Fruit fly (Drosophila melanogaster) whole organism, embryonic: ENCODE measurements around the gene CG45079.

Experiments used
- Adf1 ChIP-seq: fragments of 200-800 bp; sonication (Bioruptor generic); IDR thresholded peaks from 2 replicates; pipeline ENCODE4 v1.3.6; 2022; ENCODE audit warnings: missing biosample characterization, missing genetic modification characterization
- Atf-2 ChIP-seq: fragments of 200-800 bp; sonication (Bioruptor generic); optimal IDR thresholded peaks from 2 replicates; lab custom pipeline; 2016; ENCODE audit warnings: missing biosample characterization, missing genetic modification characterization
- BEAF-32 ChIP-seq: fragments of 200-800 bp; sonication (Bioruptor generic); optimal IDR thresholded peaks from 3 replicates; lab custom pipeline; 2017; ENCODE audit warnings: missing biosample characterization, missing genetic modification characterization, mild to moderate bottlenecking, moderate library complexity, missing genetic modification reagents
- C15 ChIP-seq: fragments of 200-800 bp; sonication (Bioruptor generic); IDR thresholded peaks from 3 replicates; pipeline ENCODE4 v1.3.6; 2022; ENCODE audit warnings: missing biosample characterization, missing genetic modification characterization
- CG10979 ChIP-seq: fragments of 200-800 bp; sonication (Bioruptor generic); optimal IDR thresholded peaks from 2 replicates; lab custom pipeline; 2018; ENCODE audit warnings: missing biosample characterization, mild to moderate bottlenecking, missing genetic modification characterization, moderate library complexity
- CG11504 ChIP-seq: fragments of 200-800 bp; sonication (Bioruptor generic); optimal IDR thresholded peaks from 3 replicates; lab custom pipeline; 2019; ENCODE audit warnings: missing biosample characterization, mild to moderate bottlenecking, missing genetic modification characterization, moderate library complexity
- CG11723 ChIP-seq: fragments of 200-800 bp; sonication (Bioruptor generic); optimal IDR thresholded peaks from 2 replicates; lab custom pipeline; 2017; ENCODE audit warnings: missing biosample characterization, mild to moderate bottlenecking, missing genetic modification characterization
- CG12155 ChIP-seq: fragments of 200-800 bp; sonication (Bioruptor generic); optimal IDR thresholded peaks from 3 replicates; lab custom pipeline; 2016; ENCODE audit warnings: missing biosample characterization, missing genetic modification characterization
- CG13775 ChIP-seq: fragments of 200-800 bp; sonication (Bioruptor generic); optimal IDR thresholded peaks from 3 replicates; lab custom pipeline; 2017; ENCODE audit warnings: missing biosample characterization, mild to moderate bottlenecking, missing genetic modification characterization
- CG13894 ChIP-seq: fragments of 200-800 bp; sonication (Bioruptor generic); optimal IDR thresholded peaks from 3 replicates; lab custom pipeline; 2018; ENCODE audit warnings: missing biosample characterization, mild to moderate bottlenecking, missing genetic modification characterization, moderate library complexity
- CG15514 ChIP-seq: fragments of 200-800 bp; sonication (Bioruptor generic); optimal IDR thresholded peaks from 3 replicates; lab custom pipeline; 2017; ENCODE audit warnings: missing biosample characterization, missing genetic modification characterization, mild to moderate bottlenecking, moderate library complexity, missing genetic modification reagents
- CG1647 ChIP-seq: fragments of 200-800 bp; sonication (Bioruptor generic); optimal IDR thresholded peaks from 3 replicates; lab custom pipeline; 2016; ENCODE audit warnings: missing biosample characterization, missing genetic modification characterization
- CG17912 ChIP-seq: fragments of 200-800 bp; sonication (Bioruptor generic); optimal IDR thresholded peaks from 2 replicates; lab custom pipeline; 2018; ENCODE audit warnings: missing biosample characterization, mild to moderate bottlenecking, missing genetic modification characterization
- CG18262 ChIP-seq: fragments of 200-800 bp; optimal IDR thresholded peaks from 3 replicates; lab custom pipeline; 2019; ENCODE audit warnings: missing biosample characterization, mild to moderate bottlenecking, missing genetic modification characterization, moderate library complexity
- CG2199 ChIP-seq: fragments of 200-800 bp; sonication (Bioruptor generic); IDR thresholded peaks from 3 replicates; pipeline ENCODE4 v1.3.6; 2022; ENCODE audit warnings: missing biosample characterization, missing genetic modification characterization
- CG2678 ChIP-seq: fragments of 200-800 bp; sonication (Bioruptor generic); optimal IDR thresholded peaks from 3 replicates; lab custom pipeline; 2019; ENCODE audit warnings: missing biosample characterization, mild to moderate bottlenecking, missing genetic modification characterization, moderate library complexity
- CG32767 ChIP-seq: fragments of 200-800 bp; sonication (Bioruptor generic); IDR thresholded peaks from 2 replicates; pipeline ENCODE4 v1.3.6; 2022; ENCODE audit warnings: missing biosample characterization, missing genetic modification characterization
- CG4360 ChIP-seq: fragments of 200-800 bp; sonication (Bioruptor generic); IDR thresholded peaks from 2 replicates; pipeline ENCODE4 v1.3.6; 2022; ENCODE audit warnings: missing biosample characterization, missing genetic modification characterization
- CG4730 ChIP-seq: fragments of 200-800 bp; sonication (Bioruptor generic); IDR thresholded peaks from 2 replicates; pipeline ENCODE4 v1.3.6; 2022; ENCODE audit warnings: missing biosample characterization, missing genetic modification characterization
- CG6854 ChIP-seq: fragments of 200-800 bp; sonication (Bioruptor generic); optimal IDR thresholded peaks from 3 replicates; lab custom pipeline; 2017; ENCODE audit warnings: missing biosample characterization, mild to moderate bottlenecking, missing genetic modification characterization
- CG9609 ChIP-seq: fragments of 200-800 bp; sonication (Bioruptor generic); optimal IDR thresholded peaks from 3 replicates; lab custom pipeline; 2016; ENCODE audit warnings: missing biosample characterization, missing genetic modification characterization
- H2.0 ChIP-seq: fragments of 200-800 bp; sonication (Bioruptor generic); IDR thresholded peaks from 2 replicates; pipeline ENCODE4 v1.3.6; 2022; ENCODE audit warnings: missing biosample characterization, missing genetic modification characterization
- MESR4 ChIP-seq: fragments of 200-800 bp; sonication (Bioruptor generic); optimal IDR thresholded peaks from 2 replicates; lab custom pipeline; 2018; ENCODE audit warnings: missing biosample characterization, mild to moderate bottlenecking, missing genetic modification characterization, moderate library complexity
- NC2β ChIP-seq: fragments of 200-800 bp; sonication (Bioruptor generic); optimal IDR thresholded peaks from 2 replicates; lab custom pipeline; 2016; ENCODE audit warnings: missing biosample characterization, missing genetic modification characterization
- Oli ChIP-seq: fragments of 200-800 bp; sonication (Bioruptor generic); optimal IDR thresholded peaks from 2 replicates; lab custom pipeline; 2018; ENCODE audit warnings: missing biosample characterization, mild to moderate bottlenecking, missing genetic modification characterization, moderate library complexity
- Scr ChIP-seq: fragments of 200-800 bp; sonication (Bioruptor generic); IDR thresholded peaks from 2 replicates; pipeline ENCODE4 v1.3.6; 2022; ENCODE audit warnings: missing biosample characterization, missing genetic modification characterization; ENCODE audit not compliant: partially characterized antibody
- Side ChIP-seq: fragments of 200-800 bp; sonication (Bioruptor generic); optimal IDR thresholded peaks from 2 replicates; lab custom pipeline; 2016; ENCODE audit warnings: missing biosample characterization, missing genetic modification characterization
- ab ChIP-seq: fragments of 200-800 bp; sonication (Bioruptor generic); optimal IDR thresholded peaks from 2 replicates; lab custom pipeline; 2016; ENCODE audit warnings: missing biosample characterization, missing genetic modification characterization
- ara ChIP-seq: fragments of 200-800 bp; sonication (Bioruptor generic); IDR thresholded peaks from 2 replicates; pipeline ENCODE4 v1.3.6; 2022; ENCODE audit warnings: missing biosample characterization, missing genetic modification characterization
- ase ChIP-seq: fragments of 200-800 bp; sonication (Bioruptor generic); IDR thresholded peaks from 3 replicates; pipeline ENCODE4 v1.3.6; 2022; ENCODE audit warnings: missing biosample characterization, missing genetic modification characterization
- bcd ChIP-seq: fragments of 200-800 bp; sonication (Bioruptor generic); optimal IDR thresholded peaks from 2 replicates; lab custom pipeline; 2017; ENCODE audit warnings: missing biosample characterization, mild to moderate bottlenecking, missing genetic modification characterization
- cato ChIP-seq: fragments of 200-800 bp; sonication (Bioruptor generic); optimal IDR thresholded peaks from 2 replicates; lab custom pipeline; 2016; ENCODE audit warnings: missing biosample characterization, missing genetic modification characterization, borderline replicate concordance
- chm ChIP-seq: fragments of 200-800 bp; sonication (Bioruptor generic); IDR thresholded peaks from 2 replicates; pipeline ENCODE4 v1.3.6; 2022; ENCODE audit warnings: missing biosample characterization, missing genetic modification characterization
- crol ChIP-seq: fragments of 200-800 bp; sonication (Bioruptor generic); IDR thresholded peaks from 2 replicates; pipeline ENCODE4 v1.3.6; 2022; ENCODE audit warnings: missing biosample characterization, missing genetic modification characterization
- cwo ChIP-seq: fragments of 200-800 bp; sonication (Bioruptor generic); optimal IDR thresholded peaks from 3 replicates; lab custom pipeline; 2017; ENCODE audit warnings: missing biosample characterization, missing genetic modification characterization, mild to moderate bottlenecking, moderate library complexity, missing genetic modification reagents
- dati ChIP-seq: fragments of 200-800 bp; sonication (Bioruptor generic); IDR thresholded peaks from 2 replicates; pipeline ENCODE4 v1.3.6; 2022; ENCODE audit warnings: missing biosample characterization, missing genetic modification characterization
- dmrt11E ChIP-seq: fragments of 200-800 bp; sonication (Bioruptor generic); optimal IDR thresholded peaks from 3 replicates; lab custom pipeline; 2018; ENCODE audit warnings: missing biosample characterization, mild to moderate bottlenecking, missing genetic modification characterization, moderate library complexity
- ems ChIP-seq: fragments of 200-800 bp; sonication (Bioruptor generic); optimal IDR thresholded peaks from 3 replicates; lab custom pipeline; 2016; ENCODE audit warnings: missing biosample characterization, missing genetic modification characterization
- ewg ChIP-seq: fragments of 200-800 bp; sonication (Bioruptor generic); optimal IDR thresholded peaks from 3 replicates; lab custom pipeline; 2017; ENCODE audit warnings: mild to moderate bottlenecking, missing biosample characterization, missing genetic modification reagents, missing genetic modification characterization
- eyg ChIP-seq: fragments of 200-800 bp; sonication (Bioruptor generic); optimal IDR thresholded peaks from 3 replicates; lab custom pipeline; 2016; ENCODE audit warnings: missing biosample characterization, missing genetic modification characterization
- fru ChIP-seq: fragments of >200 bp; optimal IDR thresholded peaks from 2 replicates; lab custom pipeline; 2017
- her ChIP-seq: fragments of 200-800 bp; sonication (Bioruptor generic); optimal IDR thresholded peaks from 2 replicates; lab custom pipeline; 2016; ENCODE audit warnings: missing biosample characterization, missing genetic modification characterization
- hth ChIP-seq: fragments of >200 bp; optimal IDR thresholded peaks from 2 replicates; lab custom pipeline; 2017; ENCODE audit warnings: inconsistent platforms
- lov ChIP-seq, 2 experiments: fragments of 200-800 bp in 1 of 2; fragments of >200 bp in 1 of 2; sonication (Bioruptor generic) in 1 of 2; IDR thresholded peaks in 1 of 2; optimal IDR thresholded peaks in 1 of 2; 2 replicates in 1 of 2; 3 replicates in 1 of 2; pipeline versions ENCODE4 v1.3.6 to Lab custom; 2017 to 2022; ENCODE audit warnings: missing biosample characterization in 1 of 2, missing genetic modification characterization in 1 of 2
- maf-S ChIP-seq: fragments of 200-800 bp; sonication (Bioruptor generic); optimal IDR thresholded peaks from 2 replicates; lab custom pipeline; 2016; ENCODE audit warnings: missing biosample characterization, missing genetic modification characterization
- nerfin-1 ChIP-seq: fragments of 200-800 bp; sonication (Bioruptor generic); optimal IDR thresholded peaks from 3 replicates; lab custom pipeline; 2019; ENCODE audit warnings: missing biosample characterization, mild to moderate bottlenecking, missing genetic modification characterization, moderate library complexity
- stwl ChIP-seq: fragments of 200-800 bp; sonication (Bioruptor generic); optimal IDR thresholded peaks from 3 replicates; lab custom pipeline; 2018; ENCODE audit warnings: missing biosample characterization, mild to moderate bottlenecking, missing genetic modification characterization, moderate library complexity
- tup ChIP-seq: fragments of 200-800 bp; sonication (Bioruptor generic); optimal IDR thresholded peaks from 2 replicates; lab custom pipeline; 2016; ENCODE audit warnings: missing biosample characterization, mild to moderate bottlenecking, missing genetic modification characterization, moderate library complexity
- vfl ChIP-seq: fragments of 200-800 bp; sonication (Bioruptor generic); optimal IDR thresholded peaks from 2 replicates; lab custom pipeline; 2016; ENCODE audit warnings: missing biosample characterization, missing genetic modification characterization

Gene CG45079

dm6 chr3R:17151376-17152026 lies 27.2 kb downstream of the CG45079 start, which contains the start of gene CG5292:
TSS of gene CG5292 (plus strand) at chr3R:17151861.
- TF ChIP-seq fru (lab: Kevin White, UChicago): no peak
- no peak for TF ChIP-seq hth (lab: Kevin White, UChicago)
- TF ChIP-seq ara (GFP tag; lab: Robert Waterston, UW): peak; percentile 47; the same call in 1 of the 2 replicates
- peak; percentile 37 for TF ChIP-seq dmrt11E (tag; lab: Kevin White, UChicago)
- peak; percentile 50 for TF ChIP-seq BEAF-32 (GFP tag; lab: Kevin White, UChicago)
- peak; percentile 33 for TF ChIP-seq Oli (tag; lab: Kevin White, UChicago)
- no peak for TF ChIP-seq nerfin-1 (tag; lab: Kevin White, UChicago)
- peak; percentile 16 for TF ChIP-seq ewg (GFP tag; lab: Kevin White, UChicago)
- no peak for TF ChIP-seq CG2678 (tag; lab: Kevin White, UChicago)
- peak; percentile 54 for TF ChIP-seq ems (GFP tag; lab: Kevin White, UChicago)
- TF ChIP-seq H2.0 (GFP tag; lab: Robert Waterston, UW): peak; percentile 26; the same call in 1 of the 2 replicates
- TF ChIP-seq Adf1 (GFP tag; lab: Robert Waterston, UW): peak; percentile 35; the same call in 1 of the 2 replicates
- no peak for TF ChIP-seq CG18262
- TF ChIP-seq MESR4 (GFP tag; lab: Kevin White, UChicago): peak; percentile 66
- peak; percentile 80 for TF ChIP-seq stwl
- TF ChIP-seq CG6854 (GFP tag; lab: Kevin White, UChicago): no peak
- TF ChIP-seq vfl (GFP tag; lab: Kevin White, UChicago): peak; percentile 16
- TF ChIP-seq CG13775 (GFP tag; lab: Kevin White, UChicago): peak; percentile 37
- peak; percentile 20 for TF ChIP-seq CG1647 (GFP tag; lab: Kevin White, UChicago)
- no peak for TF ChIP-seq crol (GFP tag; lab: Robert Waterston, UW)
- peak; percentile 3 for TF ChIP-seq CG17912 (GFP tag; lab: Kevin White, UChicago)
- no peak for TF ChIP-seq ase
- no peak for TF ChIP-seq CG9609 (GFP tag; lab: Kevin White, UChicago)
- no peak for TF ChIP-seq her (GFP tag; lab: Kevin White, UChicago)
- no peak for TF ChIP-seq Atf-2 (GFP tag; lab: Kevin White, UChicago)
- no peak for TF ChIP-seq CG2199
- TF ChIP-seq CG10979 (tag; lab: Kevin White, UChicago): no peak
- TF ChIP-seq CG11723: no peak
- 0 out of 3 replicates have a peak, but pooled peaks have one; percentile 21 for TF ChIP-seq C15
- TF ChIP-seq Side (GFP tag; lab: Kevin White, UChicago): peak; percentile 50
- no peak for TF ChIP-seq cato (GFP tag; lab: Kevin White, UChicago)
- TF ChIP-seq CG13894 (tag; lab: Kevin White, UChicago): no peak
- TF ChIP-seq chm (GFP tag; lab: Robert Waterston, UW): 0 out of 2 replicates have a peak, but pooled peaks have one; percentile 8
- no peak for TF ChIP-seq CG4730 (GFP tag; lab: Robert Waterston, UW)
- no peak for TF ChIP-seq lov (optimal IDR thresholded peaks at IDR 0.05; lab: Kevin White, UChicago)
- TF ChIP-seq lov (GFP tag; IDR thresholded peaks at IDR 0.05; lab: Robert Waterston, UW): 0 out of 3 replicates have a peak, but pooled peaks have one; percentile 42
- peak; percentile 9 for TF ChIP-seq cwo (GFP tag; lab: Kevin White, UChicago)
- TF ChIP-seq CG4360: no peak; the same call in 1 of the 2 replicates
- TF ChIP-seq ab (GFP tag; lab: Kevin White, UChicago): no peak
- TF ChIP-seq eyg (GFP tag; lab: Kevin White, UChicago): peak; percentile 41
- TF ChIP-seq dati (GFP tag; lab: Robert Waterston, UW): no peak
- peak; percentile 62 for TF ChIP-seq CG11504 (tag; lab: Kevin White, UChicago)
- TF ChIP-seq CG15514: peak; percentile 37
- 0 out of 2 replicates have a peak, but pooled peaks have one; percentile 19 for TF ChIP-seq CG32767 (GFP tag; lab: Robert Waterston, UW)
- TF ChIP-seq NC2β (GFP tag; lab: Kevin White, UChicago): peak; percentile 10
- peak; percentile 34 for TF ChIP-seq CG12155 (GFP tag; lab: Kevin White, UChicago)
- peak; percentile 32 for TF ChIP-seq tup (GFP tag; lab: Kevin White, UChicago)
- TF ChIP-seq bcd: peak; percentile 45
- peak; percentile 54 for TF ChIP-seq Scr (GFP tag; lab: Robert Waterston, UW)
- no peak for TF ChIP-seq maf-S
